Fruit fly (Drosophila melanogaster) whole organism, embryonic: ENCODE measurements around the gene CG10651.

ENCODE experiments used
- Adf1 ChIP-seq: fragments of 200-800 bp; sonication (Bioruptor generic); IDR thresholded peaks from 2 replicates; pipeline ENCODE4 v1.3.6; 2022; ENCODE audit warnings: missing biosample characterization, missing genetic modification characterization
- Atf6 ChIP-seq: fragments of 200-800 bp; sonication (Bioruptor generic); IDR thresholded peaks from 2 replicates; pipeline ENCODE4 v1.3.6; 2022; ENCODE audit warnings: missing biosample characterization, missing genetic modification characterization
- Awh ChIP-seq: fragments of 200-800 bp; sonication (Bioruptor generic); IDR thresholded peaks from 2 replicates; pipeline ENCODE4, ENCODE4 v1.3.6; 2022; ENCODE audit warnings: missing biosample characterization, missing genetic modification characterization
- BtbVII ChIP-seq: fragments of 200-800 bp; sonication (Bioruptor generic); optimal IDR thresholded peaks from 3 replicates; lab custom pipeline; 2017; ENCODE audit warnings: missing biosample characterization, mild to moderate bottlenecking, missing genetic modification characterization
- CG10267 ChIP-seq: fragments of 200-800 bp; sonication (Bioruptor generic); optimal IDR thresholded peaks from 2 replicates; lab custom pipeline; 2018; ENCODE audit warnings: missing biosample characterization, mild to moderate bottlenecking, missing genetic modification characterization, moderate library complexity
- CG11093 ChIP-seq: fragments of 200-800 bp; sonication (Bioruptor generic); IDR thresholded peaks from 3 replicates; pipeline ENCODE4 v1.3.6; 2022; ENCODE audit warnings: missing biosample characterization, missing genetic modification characterization
- CG1233 ChIP-seq: fragments of 200-800 bp; sonication (Bioruptor generic); optimal IDR thresholded peaks from 4 replicates; lab custom pipeline; 2018; ENCODE audit warnings: missing biosample characterization, mild to moderate bottlenecking, missing genetic modification characterization
- CG12391 ChIP-seq: fragments of 200-800 bp; sonication (Bioruptor generic); optimal IDR thresholded peaks from 3 replicates; lab custom pipeline; 2018; ENCODE audit warnings: missing biosample characterization, mild to moderate bottlenecking, missing genetic modification characterization, moderate library complexity
- CG12942 ChIP-seq: fragments of 200-800 bp; sonication (Bioruptor generic); optimal IDR thresholded peaks from 3 replicates; lab custom pipeline; 2016; ENCODE audit warnings: missing biosample characterization, missing genetic modification characterization
- CG13624 ChIP-seq: fragments of 200-800 bp; sonication (Bioruptor generic); optimal IDR thresholded peaks from 2 replicates; lab custom pipeline; 2016; ENCODE audit warnings: missing biosample characterization, missing genetic modification characterization
- CG13775 ChIP-seq: fragments of 200-800 bp; sonication (Bioruptor generic); optimal IDR thresholded peaks from 3 replicates; lab custom pipeline; 2017; ENCODE audit warnings: missing biosample characterization, mild to moderate bottlenecking, missing genetic modification characterization
- CG15601 ChIP-seq: fragments of 200-800 bp; sonication (Bioruptor generic); optimal IDR thresholded peaks from 3 replicates; lab custom pipeline; 2019; ENCODE audit warnings: missing biosample characterization, mild to moderate bottlenecking, missing genetic modification characterization, moderate library complexity
- CG17186 ChIP-seq: fragments of 200-800 bp; sonication (Bioruptor generic); optimal IDR thresholded peaks from 3 replicates; lab custom pipeline; 2017; ENCODE audit warnings: missing biosample characterization, missing genetic modification reagents, missing genetic modification characterization
- CG17829 ChIP-seq: fragments of 200-800 bp; optimal IDR thresholded peaks from 2 replicates; lab custom pipeline; 2019; ENCODE audit warnings: missing biosample characterization, mild to moderate bottlenecking, missing genetic modification characterization, moderate library complexity
- CG1792 ChIP-seq: fragments of 200-800 bp; sonication (Bioruptor generic); optimal IDR thresholded peaks from 2 replicates; lab custom pipeline; 2016; ENCODE audit warnings: missing biosample characterization, missing genetic modification characterization
- CG18599 ChIP-seq: fragments of 200-800 bp; sonication (Bioruptor generic); optimal IDR thresholded peaks from 3 replicates; lab custom pipeline; 2017; ENCODE audit warnings: missing biosample characterization, missing genetic modification characterization, mild to moderate bottlenecking, moderate library complexity, missing genetic modification reagents
- CG2678 ChIP-seq: fragments of 200-800 bp; sonication (Bioruptor generic); optimal IDR thresholded peaks from 3 replicates; lab custom pipeline; 2019; ENCODE audit warnings: missing biosample characterization, mild to moderate bottlenecking, missing genetic modification characterization, moderate library complexity
- CG3163 ChIP-seq: fragments of 200-800 bp; sonication (Bioruptor generic); optimal IDR thresholded peaks from 3 replicates; lab custom pipeline; 2016; ENCODE audit warnings: missing biosample characterization, missing genetic modification characterization
- CG32772 ChIP-seq: fragments of 200-800 bp; sonication (Bioruptor generic); IDR thresholded peaks from 2 replicates; pipeline ENCODE4 v1.3.6; 2022; ENCODE audit warnings: missing biosample characterization, missing genetic modification characterization
- CG4424 ChIP-seq: fragments of 200-800 bp; sonication (Bioruptor generic); optimal IDR thresholded peaks from 3 replicates; lab custom pipeline; 2016; ENCODE audit warnings: missing biosample characterization, missing genetic modification characterization
- CG4730 ChIP-seq: fragments of 200-800 bp; sonication (Bioruptor generic); IDR thresholded peaks from 2 replicates; pipeline ENCODE4 v1.3.6; 2022; ENCODE audit warnings: missing biosample characterization, missing genetic modification characterization
- CG6175 ChIP-seq: fragments of 200-800 bp; sonication (Bioruptor generic); IDR thresholded peaks from 3 replicates; pipeline ENCODE4 v1.3.6; 2022; ENCODE audit warnings: missing biosample characterization, missing genetic modification characterization
- CG6254 ChIP-seq: fragments of 200-800 bp; sonication (Bioruptor generic); optimal IDR thresholded peaks from 3 replicates; lab custom pipeline; 2017; ENCODE audit warnings: mild to moderate bottlenecking, missing biosample characterization, missing genetic modification reagents, missing genetic modification characterization
- CG6654 ChIP-seq: fragments of 200-800 bp; sonication (Bioruptor generic); optimal IDR thresholded peaks from 2 replicates; lab custom pipeline; 2017; ENCODE audit warnings: missing biosample characterization, mild to moderate bottlenecking, missing genetic modification characterization
- CG6683 ChIP-seq: fragments of 200-800 bp; sonication (Bioruptor generic); optimal IDR thresholded peaks from 2 replicates; lab custom pipeline; 2017; ENCODE audit warnings: missing biosample characterization, mild to moderate bottlenecking, missing genetic modification characterization, missing genetic modification reagents
- CG7963 ChIP-seq: fragments of 200-800 bp; sonication (Bioruptor generic); IDR thresholded peaks from 3 replicates; pipeline ENCODE4 v1.3.6; 2022; ENCODE audit warnings: missing biosample characterization, missing genetic modification characterization; ENCODE audit not compliant: partially characterized antibody
- HLH54F ChIP-seq: fragments of 200-800 bp; sonication (Bioruptor generic); optimal IDR thresholded peaks from 3 replicates; lab custom pipeline; 2016; ENCODE audit warnings: missing biosample characterization, missing genetic modification characterization
- HmgZ ChIP-seq: fragments of 200-800 bp; sonication (Bioruptor generic); optimal IDR thresholded peaks from 2 replicates; lab custom pipeline; 2018; ENCODE audit warnings: missing biosample characterization, mild to moderate bottlenecking, missing genetic modification characterization
- MBD-R2 ChIP-seq: fragments of 200-800 bp; sonication (Bioruptor generic); IDR thresholded peaks from 2 replicates; pipeline ENCODE4 v1.3.6; 2022; ENCODE audit warnings: missing biosample characterization, missing genetic modification characterization
- Opbp ChIP-seq: fragments of 200-800 bp; sonication (Bioruptor generic); IDR thresholded peaks from 3 replicates; pipeline ENCODE4 v1.3.6; 2022; ENCODE audit warnings: missing biosample characterization, missing genetic modification characterization; ENCODE audit not compliant: partially characterized antibody
- TFAM ChIP-seq: fragments of 200-800 bp; sonication (Bioruptor generic); optimal IDR thresholded peaks from 2 replicates; lab custom pipeline; 2017; ENCODE audit warnings: missing biosample characterization, missing genetic modification characterization, inconsistent platforms
- Xbp1 ChIP-seq: fragments of 200-800 bp; sonication (Bioruptor generic); optimal IDR thresholded peaks from 3 replicates; lab custom pipeline; 2016; ENCODE audit warnings: missing biosample characterization, mild to moderate bottlenecking, missing genetic modification characterization
- br ChIP-seq: fragments of >200 bp; optimal IDR thresholded peaks from 2 replicates; lab custom pipeline; 2017
- cato ChIP-seq: fragments of 200-800 bp; sonication (Bioruptor generic); optimal IDR thresholded peaks from 2 replicates; lab custom pipeline; 2016; ENCODE audit warnings: missing biosample characterization, missing genetic modification characterization, borderline replicate concordance
- eve ChIP-seq, 2 experiments: fragments of >200 bp; optimal IDR thresholded peaks; 2 replicates each; lab custom pipeline; 2017; ENCODE audit warnings: missing biosample characterization in 2 of 2, missing genetic modification characterization in 2 of 2
- ewg ChIP-seq: fragments of 200-800 bp; sonication (Bioruptor generic); optimal IDR thresholded peaks from 3 replicates; lab custom pipeline; 2017; ENCODE audit warnings: mild to moderate bottlenecking, missing biosample characterization, missing genetic modification reagents, missing genetic modification characterization
- fu2 ChIP-seq: fragments of 200-800 bp; sonication (Bioruptor generic); optimal IDR thresholded peaks from 2 replicates; lab custom pipeline; 2016; ENCODE audit warnings: missing biosample characterization, missing genetic modification characterization
- gcm ChIP-seq: fragments of 200-800 bp; sonication (Bioruptor generic); optimal IDR thresholded peaks from 2 replicates; lab custom pipeline; 2019; ENCODE audit warnings: missing biosample characterization, mild to moderate bottlenecking, missing genetic modification characterization, moderate library complexity
- gcm2 ChIP-seq: fragments of 200-800 bp; sonication (Bioruptor generic); optimal IDR thresholded peaks from 2 replicates; lab custom pipeline; 2016; ENCODE audit warnings: missing biosample characterization, missing genetic modification characterization
- gt ChIP-seq: fragments of 200-800 bp; sonication (Bioruptor generic); IDR thresholded peaks from 2 replicates; pipeline ENCODE4 v1.3.6; 2022; ENCODE audit warnings: missing biosample characterization, missing genetic modification characterization
- h ChIP-seq: fragments of >200 bp; optimal IDR thresholded peaks from 2 replicates; lab custom pipeline; 2017
- ham ChIP-seq: fragments of 200-800 bp; sonication (Bioruptor generic); IDR thresholded peaks from 2 replicates; pipeline ENCODE4 v1.3.6; 2022; ENCODE audit warnings: missing biosample characterization, missing genetic modification characterization
- klu ChIP-seq: fragments of 200-800 bp; sonication (Bioruptor generic); IDR thresholded peaks from 2 replicates; pipeline ENCODE4 v1.3.6; 2022; ENCODE audit warnings: missing biosample characterization, missing genetic modification characterization
- lmd ChIP-seq: fragments of 200-800 bp; sonication (Bioruptor generic); IDR thresholded peaks from 2 replicates; pipeline ENCODE4 v1.3.6; 2022; ENCODE audit warnings: missing biosample characterization, missing genetic modification characterization
- pb ChIP-seq: fragments of 200-800 bp; sonication (Bioruptor generic); optimal IDR thresholded peaks from 3 replicates; lab custom pipeline; 2016; ENCODE audit warnings: missing biosample characterization, missing genetic modification characterization
- sim ChIP-seq: fragments of 200-800 bp; sonication (Bioruptor generic); IDR thresholded peaks from 2 replicates; pipeline ENCODE4 v1.3.6; 2022; ENCODE audit warnings: missing biosample characterization, missing genetic modification characterization
- slou ChIP-seq: fragments of 200-800 bp; sonication (Bioruptor generic); optimal IDR thresholded peaks from 3 replicates; lab custom pipeline; 2016; ENCODE audit warnings: missing biosample characterization, missing genetic modification characterization
- tio ChIP-seq: fragments of 200-800 bp; sonication (Bioruptor generic); optimal IDR thresholded peaks from 2 replicates; lab custom pipeline; 2017; ENCODE audit warnings: missing biosample characterization, missing genetic modification characterization, inconsistent platforms
- tna ChIP-seq: fragments of 200-800 bp; sonication (Bioruptor generic); IDR thresholded peaks from 2 replicates; pipeline ENCODE4 v1.3.6; 2022; ENCODE audit warnings: missing biosample characterization, missing genetic modification characterization; ENCODE audit not compliant: partially characterized antibody
- vnd ChIP-seq: fragments of 200-800 bp; sonication (Bioruptor generic); IDR thresholded peaks from 3 replicates; pipeline ENCODE4 v1.3.6; 2022; ENCODE audit warnings: missing biosample characterization, missing genetic modification characterization; ENCODE audit not compliant: partially characterized antibody
- zen2 ChIP-seq: fragments of 200-800 bp; sonication (Bioruptor generic); IDR thresholded peaks from 3 replicates; pipeline ENCODE4 v1.3.6; 2022; ENCODE audit warnings: missing biosample characterization, missing genetic modification characterization; ENCODE audit not compliant: partially characterized antibody

The CG10651 gene

DNA sequence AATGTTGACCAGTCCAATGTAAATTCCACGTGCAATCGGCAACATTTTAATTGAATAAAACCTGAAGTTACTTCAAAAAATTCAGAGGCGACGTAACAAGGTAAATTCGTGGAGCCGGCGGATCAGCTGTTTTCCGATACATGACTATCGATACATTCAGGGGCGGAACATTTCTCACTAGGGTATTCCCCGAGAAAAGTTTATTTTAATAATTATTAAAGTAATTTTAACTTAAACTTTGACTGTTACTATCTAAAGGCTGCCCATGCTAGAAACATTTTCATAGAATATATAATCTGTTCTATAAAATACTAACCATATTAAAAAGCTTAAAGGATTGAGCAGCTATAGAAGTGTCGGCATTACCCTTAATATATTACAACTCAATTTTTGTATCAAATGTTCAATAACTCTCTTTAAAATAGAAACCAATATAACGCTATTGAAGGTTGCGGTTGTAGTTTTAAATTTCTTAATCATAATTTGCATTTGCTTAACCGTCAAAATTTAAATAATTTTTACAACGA, 37.6 kb downstream of the CG10651 start, which contains the start of the genes mRpS18B and Kua (continued):
- TF ChIP-seq fu2 = no peak
- no peak for TF ChIP-seq gcm (GFP tag; lab: Kevin White, UChicago)
- no peak for TF ChIP-seq pb
- no peak for TF ChIP-seq CG3163 (GFP tag; lab: Kevin White, UChicago)
- TF ChIP-seq zen2 (GFP tag; lab: Robert Waterston, UW) = no peak
- TF ChIP-seq CG11093 = no peak
- no peak for TF ChIP-seq vnd (GFP tag; lab: Robert Waterston, UW)
- TF ChIP-seq CG2678 = peak; percentile 65
- TF ChIP-seq MBD-R2 (GFP tag; lab: Robert Waterston, UW) = peak; percentile 88
- no peak for TF ChIP-seq h (lab: Kevin White, UChicago)
- TF ChIP-seq TFAM = no peak
- TF ChIP-seq Opbp (GFP tag; lab: Robert Waterston, UW) = peak; percentile 67
- no peak for TF ChIP-seq gt (GFP tag; lab: Robert Waterston, UW)
- TF ChIP-seq CG13775 = peak; percentile 59
- TF ChIP-seq Awh (GFP tag; lab: Robert Waterston, UW) = no peak
- peak; percentile 60 for TF ChIP-seq CG4424 (GFP tag; lab: Kevin White, UChicago)
- no peak for TF ChIP-seq eve (GFP tag; optimal IDR thresholded peaks at IDR 0.05; lab: Kevin White, UChicago)
- TF ChIP-seq CG15601 (tag; lab: Kevin White, UChicago) = peak; percentile 49
- TF ChIP-seq ewg = no peak
- TF ChIP-seq CG1233 (GFP tag; lab: Kevin White, UChicago) = peak; percentile 14
- no peak for TF ChIP-seq sim (GFP tag; lab: Robert Waterston, UW)
- TF ChIP-seq CG7963 (GFP tag; lab: Robert Waterston, UW) = peak; percentile 41; the same call in 1 of the 3 replicates
- no peak; the same call in 1 of the 2 replicates for TF ChIP-seq Atf6 (GFP tag; lab: Robert Waterston, UW)
- TF ChIP-seq tna (GFP tag; lab: Robert Waterston, UW) = no peak
- no peak for TF ChIP-seq slou (GFP tag; lab: Kevin White, UChicago)
- peak; percentile 47 for TF ChIP-seq HmgZ (tag; lab: Kevin White, UChicago)
- TF ChIP-seq CG1792 (GFP tag; lab: Kevin White, UChicago) = no peak
- TF ChIP-seq CG12942 (GFP tag; lab: Kevin White, UChicago) = peak; percentile 59
- peak; percentile 51 for TF ChIP-seq CG18599
- TF ChIP-seq CG6654 = peak; percentile 17
- TF ChIP-seq BtbVII = peak; percentile 22
- TF ChIP-seq ham = no peak
- TF ChIP-seq Adf1 (GFP tag; lab: Robert Waterston, UW) = peak; percentile 12; the same call in 1 of the 2 replicates
- no peak for TF ChIP-seq CG4730
- no peak for TF ChIP-seq CG32772 (GFP tag; lab: Robert Waterston, UW)
- TF ChIP-seq CG12391 (tag; lab: Kevin White, UChicago) = peak; percentile 70
- TF ChIP-seq CG17186 (GFP tag; lab: Kevin White, UChicago) = no peak
- TF ChIP-seq tio = no peak
- peak; percentile 23 for TF ChIP-seq CG6254 (GFP tag; lab: Kevin White, UChicago)
- TF ChIP-seq cato (GFP tag; lab: Kevin White, UChicago) = no peak
- no peak for TF ChIP-seq CG6175 (GFP tag; lab: Robert Waterston, UW)
- TF ChIP-seq CG17829 (tag; lab: Kevin White, UChicago) = peak; percentile 63
- peak; percentile 26 for TF ChIP-seq CG13624 (GFP tag; lab: Kevin White, UChicago)
- TF ChIP-seq CG10267 = peak; percentile 54
- TF ChIP-seq CG6683 (GFP tag; lab: Kevin White, UChicago) = no peak
- TF ChIP-seq klu (GFP tag; lab: Robert Waterston, UW) = peak; percentile 10; the same call in 1 of the 2 replicates
- no peak for TF ChIP-seq HLH54F (GFP tag; lab: Kevin White, UChicago)
- no peak for TF ChIP-seq br (lab: Kevin White, UChicago)
- peak; percentile 65 for TF ChIP-seq Xbp1
- TF ChIP-seq gcm2 (GFP tag; lab: Kevin White, UChicago) = no peak
- TF ChIP-seq lmd (GFP tag; lab: Robert Waterston, UW) = peak; percentile 58
